Fruit fly (Drosophila melanogaster): ENCODE data around the gene Rac2.

Rac2 gene

dm6 chr3L:7434715-7435653 lies at the start of gene Rac2 (continued):
- TF ChIP-seq CG10147 (GFP tag; optimal IDR thresholded peaks at IDR 0.05) (no peak), odd (GFP tag; optimal IDR thresholded peaks at IDR 0.05) (peak; percentile 22), Med (GFP tag) (peak; percentile 79), slbo (GFP tag; IDR thresholded peaks at IDR 0.05) (0 out of 2 replicates have a peak, but pooled peaks have one; percentile 33), cwo (GFP tag; optimal IDR thresholded peaks at IDR 0.05) (no peak), CG11093 (GFP tag; IDR thresholded peaks at IDR 0.05) (0 out of 3 replicates have a peak, but pooled peaks have one; percentile 17), ara (GFP tag; IDR thresholded peaks at IDR 0.05) (0 out of 2 replicates have a peak, but pooled peaks have one; percentile 20), amos (GFP tag; IDR thresholded peaks at IDR 0.05; ENCODE audit: partially characterized antibody) (no peak), sd (tag; optimal IDR thresholded peaks at IDR 0.05) (peak; percentile 63), run (tag; optimal IDR thresholded peaks at IDR 0.05) (no peak)

- no peak for TF ChIP-seq tx (GFP tag; optimal IDR thresholded peaks at IDR 0.05)
- no peak for TF ChIP-seq ATbp (GFP tag; optimal IDR thresholded peaks at IDR 0.05)
- no peak for TF ChIP-seq CG34376 (GFP tag; optimal IDR thresholded peaks at IDR 0.05)
- no peak for TF ChIP-seq sug (tag; optimal IDR thresholded peaks at IDR 0.05)
- no peak for TF ChIP-seq CG15479 (GFP tag; optimal IDR thresholded peaks at IDR 0.05)
- TF ChIP-seq tgo (GFP tag; IDR thresholded peaks at IDR 0.05): no peak
- TF ChIP-seq CG13775 (GFP tag; optimal IDR thresholded peaks at IDR 0.05): no peak
- no peak for TF ChIP-seq Dek (tag; optimal IDR thresholded peaks at IDR 0.05)
- TF ChIP-seq pum (GFP tag; optimal IDR thresholded peaks at IDR 0.05): no peak
- no peak for TF ChIP-seq CG10321 (GFP tag; IDR thresholded peaks at IDR 0.05)
- TF ChIP-seq pho (GFP tag; optimal IDR thresholded peaks at IDR 0.05): no peak
- TF ChIP-seq CG14965 (GFP tag; optimal IDR thresholded peaks at IDR 0.05; ENCODE audit: borderline replicate concordance): no peak
- no peak for TF ChIP-seq CG1647 (GFP tag; optimal IDR thresholded peaks at IDR 0.05)
- no peak for TF ChIP-seq HLHmδ (GFP tag; optimal IDR thresholded peaks at IDR 0.05)
- no peak for TF ChIP-seq CG7963 (GFP tag; IDR thresholded peaks at IDR 0.05; ENCODE audit: partially characterized antibody)
- no peak for TF ChIP-seq CG8359 (GFP tag; optimal IDR thresholded peaks at IDR 0.05; ENCODE audit: borderline replicate concordance)
- TF ChIP-seq fd96Cb (tag; optimal IDR thresholded peaks at IDR 0.05): no peak
- no peak for TF ChIP-seq sqz (GFP tag; optimal IDR thresholded peaks at IDR 0.05)
These were observed 40.3 kb upstream of the Rac2 start, which contains the start of gene CG43292 for dm6 chr3L:7475270-7475669. CG43292 (plus strand) TSS chr3L:7475570.

dm6 chr3L:7471259-7471658 lies 36.3 kb upstream of the Rac2 start, which contains the start of gene CG8541:
CG8541 (plus strand) TSS chr3L:7471559.
- no peak for TF ChIP-seq sug (tag; optimal IDR thresholded peaks at IDR 0.05)
- TF ChIP-seq ssp (GFP tag; IDR thresholded peaks at IDR 0.05): peak; percentile 12; the same call in 1 of the 2 replicates

- TF ChIP-seq ci (GFP tag; IDR thresholded peaks at IDR 0.05) (no peak), CG4820 (GFP tag; optimal IDR thresholded peaks at IDR 0.05) (no peak), TFAM (GFP tag; optimal IDR thresholded peaks at IDR 0.05) (no peak)
These were observed 35.2 kb upstream of the Rac2 start, which contains the start of gene CG8543 for dm6 chr3L:7470202-7470601. CG8543 (minus strand) TSS chr3L:7470302.

All from whole organism, embryonic.